Worm (Caenorhabditis elegans) whole organism, L4/young adult: Measurements from ENCODE around the gene H03G16.6.

Experiments used
- W03F9.2 ChIP-seq: fragments of 150-350 bp; optimal IDR thresholded peaks from 2 replicates; lab custom pipeline; 2014; ENCODE audit warnings: missing biosample characterization, missing genetic modification characterization
- dao-5 ChIP-seq: sonication (generic microtip); optimal IDR thresholded peaks from 2 replicates; lab custom pipeline; 2016; ENCODE audit warnings: missing genotype, missing genetic modification characterization, moderate library complexity, missing compliant biosample characterization

DNA sequence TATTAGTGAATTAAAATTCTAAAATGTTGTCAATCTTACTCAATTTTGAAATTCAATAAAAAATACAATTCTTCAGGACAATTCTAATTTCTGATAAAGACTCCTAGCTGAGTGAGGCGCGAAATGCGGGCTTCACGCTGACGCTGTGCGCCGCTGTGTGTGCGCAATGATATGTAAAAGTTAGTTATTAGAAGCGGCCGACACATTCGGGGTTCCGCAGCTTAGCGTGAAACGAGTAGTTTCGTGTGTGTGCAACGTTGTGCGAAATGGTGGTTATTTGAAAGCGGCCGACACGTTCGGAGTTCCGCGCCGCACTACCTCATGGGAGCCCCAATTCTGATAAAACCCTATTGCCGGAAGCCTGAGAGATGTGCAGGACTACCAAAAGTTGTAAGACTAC lies 22.7 kb downstream of the H03G16.6 start:
- TF ChIP-seq W03F9.2 (tag; lab: Kevin White, UChicago) (no peak), dao-5 (tag; lab: Kevin White, UChicago) (no peak)
